Fruit fly (Drosophila melanogaster): Measurements from ENCODE around the gene Smyd5.
A peak's percentile ranks its signal among the peaks of the same experiment; 100 is the strongest.

Gene Smyd5

dm6 chr3R:21186606-21187393 lies 31.8 kb downstream of the Smyd5 start (continued):
- TF ChIP-seq oc (tag; optimal IDR thresholded peaks at IDR 0.05) = no peak
- TF ChIP-seq CG3838 (GFP tag; optimal IDR thresholded peaks at IDR 0.05) = no peak
- TF ChIP-seq CG2712 (tag; optimal IDR thresholded peaks at IDR 0.05) = peak; percentile 8
- TF ChIP-seq Fer1 (GFP tag; optimal IDR thresholded peaks at IDR 0.05) = no peak
- peak; percentile 49 for TF ChIP-seq gem (tag; optimal IDR thresholded peaks at IDR 0.05)
- TF ChIP-seq CG9797 (GFP tag; optimal IDR thresholded peaks at IDR 0.05) = no peak
- TF ChIP-seq Mrtf (GFP tag; IDR thresholded peaks at IDR 0.05) = 0 out of 3 replicates have a peak, but pooled peaks have one; percentile 7
- peak; percentile 54 for TF ChIP-seq CG30403 (GFP tag; optimal IDR thresholded peaks at IDR 0.05)
- TF ChIP-seq Hr3 (GFP tag; optimal IDR thresholded peaks at IDR 0.05) = peak; percentile 3
- no peak for TF ChIP-seq ttk (GFP tag; IDR thresholded peaks at IDR 0.05)
- no peak for TF ChIP-seq Dad (GFP tag; optimal IDR thresholded peaks at IDR 0.05)
- TF ChIP-seq ham (GFP tag; IDR thresholded peaks at IDR 0.05) = no peak
- TF ChIP-seq CG11695 (GFP tag; IDR thresholded peaks at IDR 0.05) = no peak
- TF ChIP-seq cwo (GFP tag; optimal IDR thresholded peaks at IDR 0.05) = peak; percentile 13
- TF ChIP-seq CG12391 (tag; optimal IDR thresholded peaks at IDR 0.05) = peak; percentile 46
- TF ChIP-seq CG8924 (tag; optimal IDR thresholded peaks at IDR 0.05) = no peak
- no peak for TF ChIP-seq Nf-YC (tag; optimal IDR thresholded peaks at IDR 0.05)
- no peak for TF ChIP-seq B-H1 (GFP tag; IDR thresholded peaks at IDR 0.05)
- no peak for TF ChIP-seq jumu (GFP tag; optimal IDR thresholded peaks at IDR 0.05)
- TF ChIP-seq CG12219 (GFP tag; optimal IDR thresholded peaks at IDR 0.05) = no peak
- no peak for TF ChIP-seq CG15514 (GFP tag; optimal IDR thresholded peaks at IDR 0.05)
- TF ChIP-seq H2.0 (GFP tag; IDR thresholded peaks at IDR 0.05) = no peak
- TF ChIP-seq Mes4 (GFP tag; optimal IDR thresholded peaks at IDR 0.05) = no peak
- TF ChIP-seq aop (GFP tag; IDR thresholded peaks at IDR 0.05) = no peak
- TF ChIP-seq CG16863 (GFP tag; optimal IDR thresholded peaks at IDR 0.05) = peak; percentile 28
- no peak for TF ChIP-seq CG17802 (tag; optimal IDR thresholded peaks at IDR 0.05)
- TF ChIP-seq CG1792 (GFP tag; optimal IDR thresholded peaks at IDR 0.05) = no peak
- TF ChIP-seq cato (GFP tag; optimal IDR thresholded peaks at IDR 0.05; ENCODE audit: borderline replicate concordance) = no peak
- TF ChIP-seq CG18011 (GFP tag; optimal IDR thresholded peaks at IDR 0.05) = no peak
- TF ChIP-seq Adf1 (GFP tag; IDR thresholded peaks at IDR 0.05) = no peak
- TF ChIP-seq kay (GFP tag; optimal IDR thresholded peaks at IDR 0.05) = no peak
- peak; percentile 38 for TF ChIP-seq nmo (GFP tag; optimal IDR thresholded peaks at IDR 0.05)
- no peak for TF ChIP-seq Bgb (GFP tag; IDR thresholded peaks at IDR 0.05; ENCODE audit: partially characterized antibody)
- TF ChIP-seq CG17829 (tag; optimal IDR thresholded peaks at IDR 0.05) = peak; percentile 13
- peak; percentile 89 for TF ChIP-seq Tbp (GFP tag; optimal IDR thresholded peaks at IDR 0.05)
- TF ChIP-seq sc (optimal IDR thresholded peaks at IDR 0.05) = no peak
- peak; percentile 1 for TF ChIP-seq sc (GFP tag; optimal IDR thresholded peaks at IDR 0.05)
- TF ChIP-seq HLHmδ (GFP tag; optimal IDR thresholded peaks at IDR 0.05) = no peak
- TF ChIP-seq CG1602 (GFP tag; optimal IDR thresholded peaks at IDR 0.05) = peak; percentile 35
- no peak for TF ChIP-seq zen2 (GFP tag; IDR thresholded peaks at IDR 0.05; ENCODE audit: partially characterized antibody)
- no peak for TF ChIP-seq CG13287 (GFP tag; IDR thresholded peaks at IDR 0.05; ENCODE audit: partially characterized antibody)
- TF ChIP-seq otp (GFP tag; IDR thresholded peaks at IDR 0.05) = no peak
- no peak for TF ChIP-seq Kr (GFP tag; optimal IDR thresholded peaks at IDR 0.05)
- no peak for TF ChIP-seq Fer3 (tag; optimal IDR thresholded peaks at IDR 0.05)
- peak; percentile 76 for TF ChIP-seq sens (GFP tag)
- TF ChIP-seq CG9932 (GFP tag; IDR thresholded peaks at IDR 0.05) = no peak
- peak; percentile 8 for TF ChIP-seq CG3407 (GFP tag; optimal IDR thresholded peaks at IDR 0.05)
- no peak for TF ChIP-seq hkb (optimal IDR thresholded peaks at IDR 0.05)
- no peak for TF ChIP-seq hkb (GFP tag; IDR thresholded peaks at IDR 0.05)
- TF ChIP-seq ATbp (GFP tag; optimal IDR thresholded peaks at IDR 0.05) = peak; percentile 7
